Worm (Caenorhabditis elegans) whole organism, late embryonic: ENCODE measurements around the gene F10E7.11.

ENCODE experiments used
- C08G9.2 ChIP-seq: sonication (generic microtip); optimal IDR thresholded peaks from 2 replicates; lab custom pipeline; 2016; ENCODE audit warnings: mild to moderate bottlenecking, missing genetic modification characterization, moderate library complexity, missing compliant biosample characterization
- C38D4.7 ChIP-seq: fragments of 200-800 bp; sonication (Bioruptor generic); optimal IDR thresholded peaks from 2 replicates; lab custom pipeline; 2018; ENCODE audit warnings: mild to moderate bottlenecking, missing genetic modification characterization, moderate library complexity, missing compliant biosample characterization
- F13H6.1 ChIP-seq: sonication (generic microtip); optimal IDR thresholded peaks from 2 replicates; lab custom pipeline; 2016; ENCODE audit warnings: missing genetic modification characterization, missing compliant biosample characterization
- K09A11.1 ChIP-seq: sonication (generic microtip); optimal IDR thresholded peaks from 2 replicates; lab custom pipeline; 2017; ENCODE audit warnings: antibody characterized with exemption, mild to moderate bottlenecking, missing genetic modification characterization, missing compliant biosample characterization; ENCODE audit not compliant: insufficient read depth
- ama-1 ChIP-seq: fragments of 150-350 bp; optimal IDR thresholded peaks from 2 replicates; lab custom pipeline; 2014
- ceh-19 ChIP-seq: fragments of 200-800 bp; sonication (Bioruptor generic); optimal IDR thresholded peaks from 2 replicates; lab custom pipeline; 2018; ENCODE audit warnings: mild to moderate bottlenecking, missing genetic modification characterization, missing compliant biosample characterization
- ceh-2 ChIP-seq: sonication (generic microtip); optimal IDR thresholded peaks from 2 replicates; lab custom pipeline; 2016; ENCODE audit warnings: missing genotype, missing genetic modification characterization, missing compliant biosample characterization
- ceh-22 ChIP-seq: sonication (generic microtip); optimal IDR thresholded peaks from 2 replicates; lab custom pipeline; 2017; ENCODE audit warnings: missing biosample characterization, missing genetic modification characterization
- ceh-24 ChIP-seq: sonication (generic microtip); optimal IDR thresholded peaks from 2 replicates; lab custom pipeline; 2016; ENCODE audit warnings: mild to moderate bottlenecking, missing genetic modification characterization, missing compliant biosample characterization
- ceh-30 ChIP-seq: fragments of 150-350 bp; optimal IDR thresholded peaks from 2 replicates; lab custom pipeline; 2014; ENCODE audit warnings: missing biosample characterization, missing genetic modification characterization
- ceh-34 ChIP-seq: sonication (generic microtip); optimal IDR thresholded peaks from 2 replicates; lab custom pipeline; 2016; ENCODE audit warnings: mild to moderate bottlenecking, missing genetic modification characterization, missing compliant biosample characterization
- ceh-9 ChIP-seq: sonication (generic microtip); optimal IDR thresholded peaks from 2 replicates; lab custom pipeline; 2016; ENCODE audit warnings: mild to moderate bottlenecking, missing genetic modification characterization, inconsistent platforms, missing compliant biosample characterization
- che-1 ChIP-seq: sonication (generic microtip); optimal IDR thresholded peaks from 2 replicates; lab custom pipeline; 2016; ENCODE audit warnings: mild to moderate bottlenecking, missing genetic modification characterization, missing compliant biosample characterization
- dmd-4 ChIP-seq: sonication (generic microtip); optimal IDR thresholded peaks from 2 replicates; lab custom pipeline; 2016; ENCODE audit warnings: borderline replicate concordance, missing genetic modification characterization, missing compliant biosample characterization
- dve-1 ChIP-seq: sonication (generic microtip); optimal IDR thresholded peaks from 2 replicates; lab custom pipeline; 2017; ENCODE audit warnings: antibody characterized with exemption, mild to moderate bottlenecking, missing genetic modification characterization, missing compliant biosample characterization
- elt-2 ChIP-seq: sonication (generic microtip); optimal IDR thresholded peaks from 2 replicates; lab custom pipeline; 2016; ENCODE audit warnings: missing genetic modification reagents, missing genetic modification characterization, missing compliant biosample characterization
- elt-4 ChIP-seq: sonication (generic microtip); optimal IDR thresholded peaks from 2 replicates; lab custom pipeline; 2016; ENCODE audit warnings: missing genetic modification characterization, missing compliant biosample characterization
- ets-4 ChIP-seq: sonication (generic microtip); optimal IDR thresholded peaks from 2 replicates; lab custom pipeline; 2016; ENCODE audit warnings: missing genetic modification characterization, missing compliant biosample characterization
- eyg-1 ChIP-seq: sonication (generic microtip); optimal IDR thresholded peaks from 2 replicates; lab custom pipeline; 2016; ENCODE audit warnings: missing genotype, missing genetic modification characterization, missing compliant biosample characterization
- fax-1 ChIP-seq: sonication (generic microtip); optimal IDR thresholded peaks from 2 replicates; lab custom pipeline; 2016; ENCODE audit warnings: missing genotype, missing genetic modification characterization, missing compliant biosample characterization
- fkh-10 ChIP-seq: fragments of 150-350 bp; optimal IDR thresholded peaks from 2 replicates; lab custom pipeline; 2014; ENCODE audit warnings: missing biosample characterization, missing genetic modification reagents, missing genetic modification characterization
- fkh-6 ChIP-seq: sonication (generic microtip); optimal IDR thresholded peaks from 2 replicates; lab custom pipeline; 2016; ENCODE audit warnings: missing genetic modification characterization, missing compliant biosample characterization
- hlh-13 ChIP-seq: fragments of 200-800 bp; sonication (Bioruptor generic); optimal IDR thresholded peaks from 2 replicates; lab custom pipeline; 2018; ENCODE audit warnings: mild to moderate bottlenecking, missing genetic modification characterization, missing compliant biosample characterization
- hlh-30 ChIP-seq: sonication (generic microtip); optimal IDR thresholded peaks from 2 replicates; lab custom pipeline; 2017; ENCODE audit warnings: antibody characterized with exemption, missing genetic modification characterization, missing compliant biosample characterization; ENCODE audit not compliant: insufficient read depth
- hlh-6 ChIP-seq: sonication (generic microtip); optimal IDR thresholded peaks from 2 replicates; lab custom pipeline; 2016; ENCODE audit warnings: missing genotype, missing genetic modification characterization, missing compliant biosample characterization
- lim-6 ChIP-seq: sonication (generic microtip); optimal IDR thresholded peaks from 2 replicates; lab custom pipeline; 2016; ENCODE audit warnings: missing genetic modification characterization, missing compliant biosample characterization
- lin-11 ChIP-seq: fragments of 200-800 bp; sonication (Bioruptor generic); optimal IDR thresholded peaks from 2 replicates; lab custom pipeline; 2018; ENCODE audit warnings: mild to moderate bottlenecking, missing genetic modification characterization, missing compliant biosample characterization
- nfya-1 ChIP-seq: sonication (generic microtip); optimal IDR thresholded peaks from 2 replicates; lab custom pipeline; 2017; ENCODE audit warnings: missing genetic modification characterization, mild to moderate bottlenecking, missing compliant biosample characterization, antibody characterized with exemption, moderate library complexity
- nhr-11 ChIP-seq: fragments of 150-350 bp; optimal IDR thresholded peaks from 2 replicates; lab custom pipeline; 2014; ENCODE audit warnings: missing biosample characterization, missing genetic modification characterization
- pag-3 ChIP-seq: sonication (generic microtip); optimal IDR thresholded peaks from 2 replicates; lab custom pipeline; 2016; ENCODE audit warnings: missing compliant biosample characterization, missing genetic modification characterization, borderline replicate concordance
- pat-9 ChIP-seq: fragments of 200-800 bp; sonication (Bioruptor generic); optimal IDR thresholded peaks from 2 replicates; lab custom pipeline; 2018; ENCODE audit warnings: mild to moderate bottlenecking, missing genetic modification characterization, moderate library complexity, missing compliant biosample characterization
- pax-1 ChIP-seq: fragments of 150-350 bp; optimal IDR thresholded peaks from 2 replicates; lab custom pipeline; 2014; ENCODE audit warnings: missing biosample characterization, missing genetic modification characterization
- pros-1 ChIP-seq: fragments of 150-350 bp; optimal IDR thresholded peaks from 2 replicates; lab custom pipeline; 2014; ENCODE audit warnings: missing biosample characterization, missing genetic modification reagents, missing genetic modification characterization
- ref-2 ChIP-seq: sonication (generic microtip); optimal IDR thresholded peaks from 2 replicates; lab custom pipeline; 2016; ENCODE audit warnings: missing genetic modification characterization, missing compliant biosample characterization
- rnt-1 ChIP-seq: sonication (generic microtip); optimal IDR thresholded peaks from 2 replicates; lab custom pipeline; 2016; ENCODE audit warnings: missing genetic modification characterization, missing compliant biosample characterization
- sox-2 ChIP-seq: fragments of 200-800 bp; sonication (Bioruptor generic); IDR thresholded peaks from 2 replicates; pipeline ENCODE4 v1.3.6; 2022; ENCODE audit warnings: missing genetic modification reagents, missing genetic modification characterization, missing compliant biosample characterization
- tbx-2 ChIP-seq: sonication (generic microtip); optimal IDR thresholded peaks from 2 replicates; lab custom pipeline; 2016; ENCODE audit warnings: missing genetic modification characterization, missing compliant biosample characterization
- tbx-7 ChIP-seq: sonication (generic microtip); optimal IDR thresholded peaks from 2 replicates; lab custom pipeline; 2016; ENCODE audit warnings: missing genotype, missing genetic modification characterization, missing compliant biosample characterization
- unc-3 ChIP-seq, 2 experiments: fragments of 200-800 bp in 1 of 2; sonication (Bioruptor generic) in 1 of 2; sonication (generic microtip) in 1 of 2; conservative IDR thresholded peaks in 1 of 2; optimal IDR thresholded peaks in 1 of 2; 2 replicates each; pipeline versions ENCODE4 v1.3.6 to Lab custom; 2016 to 2022; ENCODE audit warnings: missing compliant biosample characterization in 2 of 2, missing genetic modification characterization in 2 of 2, missing genetic modification reagents in 1 of 2
- unc-42 ChIP-seq: sonication (generic microtip); optimal IDR thresholded peaks from 2 replicates; lab custom pipeline; 2016; ENCODE audit warnings: missing genotype, missing genetic modification characterization, missing compliant biosample characterization
- zip-5 ChIP-seq: sonication (generic microtip); optimal IDR thresholded peaks from 2 replicates; lab custom pipeline; 2016; ENCODE audit warnings: missing genetic modification characterization, missing compliant biosample characterization

The F10E7.11 gene

ce11 chrII:7098578-7098977 is 24.1 kb downstream of the F10E7.11 start, which contains the start of gene mct-5:
TSS of gene mct-5 (minus strand) at chrII:7098593.
- TF ChIP-seq che-1: no peak
- TF ChIP-seq sox-2 (GFP tag; lab: Robert Waterston, UW): no peak
- TF ChIP-seq C08G9.2 (tag; lab: Kevin White, UChicago): no peak
- TF ChIP-seq pax-1: no peak
- TF ChIP-seq F13H6.1 (tag; lab: Kevin White, UChicago): no peak
- TF ChIP-seq lin-11 (tag; lab: Kevin White, UChicago): no peak
- no peak for TF ChIP-seq nhr-11 (tag; lab: Kevin White, UChicago)
- no peak for TF ChIP-seq fkh-6
- TF ChIP-seq ets-4 (tag; lab: Kevin White, UChicago): no peak

ce11 chrII:7095970-7096369 is 26.7 kb downstream of the F10E7.11 start:
- TF ChIP-seq ceh-34 (tag; lab: Kevin White, UChicago): no peak
- no peak for TF ChIP-seq zip-5 (tag; lab: Kevin White, UChicago)
- TF ChIP-seq fax-1 (tag; lab: Kevin White, UChicago): no peak
- TF ChIP-seq ref-2: no peak
- TF ChIP-seq ceh-9: no peak
- TF ChIP-seq K09A11.1 (tag; lab: Kevin White, UChicago): no peak
- TF ChIP-seq hlh-6 (tag; lab: Kevin White, UChicago): no peak
- TF ChIP-seq pag-3: no peak
- TF ChIP-seq tbx-7 (tag; lab: Kevin White, UChicago): no peak
- no peak for TF ChIP-seq eyg-1 (tag; lab: Kevin White, UChicago)
- TF ChIP-seq ceh-24: no peak
- no peak for TF ChIP-seq fkh-10 (GFP tag; lab: Kevin White, UChicago)
- TF ChIP-seq dve-1 (tag; lab: Kevin White, UChicago): no peak
- TF ChIP-seq, all 69 proteins: peak for 0

- peak; percentile 73 for TF ChIP-seq ama-1 (lab: Kevin White, UChicago)
- no peak for TF ChIP-seq ceh-19 (GFP tag; lab: Kevin White, UChicago)
- TF ChIP-seq, all 69 proteins: peak for 1
Observed at ce11 chrII:7093339-7093821, 29.3 kb downstream of the F10E7.11 start, which contains the start of gene T02G5.3. TSS of gene T02G5.3 (plus strand) at chrII:7093389.

ce11 chrII:7090852-7091251 is 31.8 kb downstream of the F10E7.11 start:
- TF ChIP-seq tbx-2 (tag; lab: Kevin White, UChicago) (no peak), elt-4 (tag; lab: Kevin White, UChicago) (no peak), nfya-1 (tag; lab: Kevin White, UChicago) (no peak), ceh-22 (tag; lab: Kevin White, UChicago) (no peak), pax-1 (no peak), ceh-30 (tag; lab: Kevin White, UChicago) (no peak), unc-42 (tag; lab: Kevin White, UChicago) (no peak), pat-9 (tag; lab: Kevin White, UChicago) (no peak), unc-3 (GFP tag; conservative IDR thresholded peaks at IDR 0.05; lab: Robert Waterston, UW) (no peak), unc-3 (tag; optimal IDR thresholded peaks at IDR 0.05; lab: Kevin White, UChicago) (no peak), hlh-13 (no peak), lim-6 (tag; lab: Kevin White, UChicago) (no peak), hlh-30 (no peak), eyg-1 (tag; lab: Kevin White, UChicago) (no peak), elt-2 (no peak), rnt-1 (tag; lab: Kevin White, UChicago) (no peak), C38D4.7 (GFP tag; lab: Kevin White, UChicago) (no peak), dmd-4 (tag; lab: Kevin White, UChicago) (no peak), pros-1 (tag; lab: Kevin White, UChicago) (no peak), ceh-19 (GFP tag; lab: Kevin White, UChicago) (no peak), ceh-2 (tag; lab: Kevin White, UChicago) (no peak)
